Worm (Caenorhabditis elegans): ENCODE results near the gene M110.3.

M110.3 gene

ce11 chrII:8249710-8250109, 33.3 kb upstream of the M110.3 start:
- TF ChIP-seq ama-1 (optimal IDR thresholded peaks at IDR 0.05) (no peak), aly-1 (tag; optimal IDR thresholded peaks at IDR 0.05) (no peak), ets-7 (tag; optimal IDR thresholded peaks at IDR 0.05) (no peak), hnd-1 (tag; optimal IDR thresholded peaks at IDR 0.05) (no peak), hmbx-1 (tag; optimal IDR thresholded peaks at IDR 0.05) (no peak), tra-4 (tag; optimal IDR thresholded peaks at IDR 0.05) (no peak), ceh-36 (tag; optimal IDR thresholded peaks at IDR 0.05) (no peak), tbx-11 (GFP tag; IDR thresholded peaks at IDR 0.05) (no peak), scrt-1 (GFP tag; IDR thresholded peaks at IDR 0.05) (no peak), pes-1 (GFP tag; IDR thresholded peaks at IDR 0.05) (no peak), B0310.2 (tag; optimal IDR thresholded peaks at IDR 0.05) (no peak), sea-1 (GFP tag; conservative IDR thresholded peaks at IDR 0.05) (no peak), flt-1 (GFP tag; IDR thresholded peaks at IDR 0.05) (no peak), hmg-4 (GFP tag; optimal IDR thresholded peaks at IDR 0.05) (no peak), ceh-13 (GFP tag; optimal IDR thresholded peaks at IDR 0.05) (no peak), F13C5.2 (tag; optimal IDR thresholded peaks at IDR 0.05) (no peak), tbx-37 (GFP tag; conservative IDR thresholded peaks at IDR 0.05) (no peak)

ce11 chrII:8248745-8249144, 32.3 kb upstream of the M110.3 start, which contains the start of the genes F35C11.2 and F35C11.4:
F35C11.2 (minus strand) TSS chrII:8248834.
F35C11.4 (plus strand) TSS chrII:8249004.
- TF ChIP-seq scrt-1 (GFP tag; IDR thresholded peaks at IDR 0.05) (no peak), hmg-4 (GFP tag; optimal IDR thresholded peaks at IDR 0.05) (no peak), sea-1 (GFP tag; conservative IDR thresholded peaks at IDR 0.05) (no peak), tra-4 (tag; optimal IDR thresholded peaks at IDR 0.05) (no peak)

ce11 chrII:8246476-8246875, 30.1 kb upstream of the M110.3 start, which contains the start of gene F35C11.3:
F35C11.3 (plus strand) TSS chrII:8246776.
- TF ChIP-seq tra-4 (tag; optimal IDR thresholded peaks at IDR 0.05) = no peak
- no peak for TF ChIP-seq sea-1 (GFP tag; conservative IDR thresholded peaks at IDR 0.05)
- TF ChIP-seq ceh-13 (GFP tag; optimal IDR thresholded peaks at IDR 0.05) = no peak
- TF ChIP-seq flt-1 (GFP tag; IDR thresholded peaks at IDR 0.05) = no peak
- no peak for TF ChIP-seq ama-1 (optimal IDR thresholded peaks at IDR 0.05)
- no peak for TF ChIP-seq hmbx-1 (tag; optimal IDR thresholded peaks at IDR 0.05)
- no peak for TF ChIP-seq hmg-4 (GFP tag; optimal IDR thresholded peaks at IDR 0.05)
- TF ChIP-seq ceh-36 (tag; optimal IDR thresholded peaks at IDR 0.05) = no peak
- TF ChIP-seq hnd-1 (tag; optimal IDR thresholded peaks at IDR 0.05) = no peak

ce11 chrII:8238155-8238554, 21.7 kb upstream of the M110.3 start, which contains the start of gene nlp-5:
nlp-5 (plus strand) TSS chrII:8238455.
- TF ChIP-seq scrt-1 (GFP tag; IDR thresholded peaks at IDR 0.05) = no peak
- no peak for TF ChIP-seq sea-1 (GFP tag; conservative IDR thresholded peaks at IDR 0.05)
- no peak for TF ChIP-seq hmbx-1 (tag; optimal IDR thresholded peaks at IDR 0.05)
- TF ChIP-seq ets-7 (tag; optimal IDR thresholded peaks at IDR 0.05) = no peak

ce11 chrII:8232489-8232888, 16.1 kb upstream of the M110.3 start, which contains the start of gene M110.7:
M110.7 (plus strand) TSS chrII:8232789.
- TF ChIP-seq sea-1 (GFP tag; conservative IDR thresholded peaks at IDR 0.05) (no peak), F13C5.2 (tag; optimal IDR thresholded peaks at IDR 0.05) (no peak), hmbx-1 (tag; optimal IDR thresholded peaks at IDR 0.05) (no peak)

ce11 chrII:8230976-8231375, 14.6 kb upstream of the M110.3 start, which contains the start of gene M110.9:
M110.9 (plus strand) TSS chrII:8231276.
- TF ChIP-seq hnd-1 (tag; optimal IDR thresholded peaks at IDR 0.05) = no peak

ce11 chrII:8226475-8226874, 10.1 kb upstream of the M110.3 start:
- TF ChIP-seq sea-1 (GFP tag; conservative IDR thresholded peaks at IDR 0.05) (no peak), hnd-1 (tag; optimal IDR thresholded peaks at IDR 0.05) (no peak)

- TF ChIP-seq pes-1 (GFP tag; IDR thresholded peaks at IDR 0.05) (no peak), B0310.2 (tag; optimal IDR thresholded peaks at IDR 0.05) (no peak)
Measured at ce11 chrII:8225914-8226313, 9.5 kb upstream of the M110.3 start.

- TF ChIP-seq ama-1 (optimal IDR thresholded peaks at IDR 0.05) (no peak), pes-1 (GFP tag; IDR thresholded peaks at IDR 0.05) (no peak), hnd-1 (tag; optimal IDR thresholded peaks at IDR 0.05) (no peak), aly-1 (tag; optimal IDR thresholded peaks at IDR 0.05) (no peak), B0310.2 (tag; optimal IDR thresholded peaks at IDR 0.05) (no peak), scrt-1 (GFP tag; IDR thresholded peaks at IDR 0.05) (no peak), flt-1 (GFP tag; IDR thresholded peaks at IDR 0.05) (no peak), tbx-37 (GFP tag; conservative IDR thresholded peaks at IDR 0.05) (no peak), hmbx-1 (tag; optimal IDR thresholded peaks at IDR 0.05) (no peak), tbx-11 (GFP tag; IDR thresholded peaks at IDR 0.05) (no peak), ceh-36 (tag; optimal IDR thresholded peaks at IDR 0.05) (no peak), hmg-4 (GFP tag; optimal IDR thresholded peaks at IDR 0.05) (no peak), F13C5.2 (tag; optimal IDR thresholded peaks at IDR 0.05) (no peak), tra-4 (tag; optimal IDR thresholded peaks at IDR 0.05) (no peak), sea-1 (GFP tag; conservative IDR thresholded peaks at IDR 0.05) (no peak), ets-7 (tag; optimal IDR thresholded peaks at IDR 0.05) (no peak), ceh-13 (GFP tag; optimal IDR thresholded peaks at IDR 0.05) (no peak)
Measured at ce11 chrII:8225347-8225746, 8.9 kb upstream of the M110.3 start.
